Fruit fly (Drosophila melanogaster): ENCODE results near the gene CG5376.

CG5376 gene

dm6 chr3R:22461673-22462585, 26.8 kb downstream of the CG5376 start, which contains the start of the genes Rpn7 and AP-2mu:
Gene Rpn7 (minus strand): TSS chr3R:22462054.
Gene AP-2mu (plus strand): TSS chr3R:22462455.
- no peak for TF ChIP-seq CG14655 (GFP tag; optimal IDR thresholded peaks at IDR 0.05)
- no peak for TF ChIP-seq EcR (GFP tag; optimal IDR thresholded peaks at IDR 0.05)
- TF ChIP-seq CG9948 (tag; optimal IDR thresholded peaks at IDR 0.05): no peak
- no peak for TF ChIP-seq CG17806 (tag; optimal IDR thresholded peaks at IDR 0.05)
- TF ChIP-seq gl (tag; optimal IDR thresholded peaks at IDR 0.05): no peak
- no peak for TF ChIP-seq Pif1A (GFP tag; optimal IDR thresholded peaks at IDR 0.05)
- TF ChIP-seq CG8159 (tag; optimal IDR thresholded peaks at IDR 0.05): no peak
- no peak for TF ChIP-seq fd96Ca (GFP tag; IDR thresholded peaks at IDR 0.05)
- TF ChIP-seq CG12605 (GFP tag; IDR thresholded peaks at IDR 0.05): no peak
- no peak for TF ChIP-seq D1 (tag; optimal IDR thresholded peaks at IDR 0.05)
- TF ChIP-seq CG13204 (GFP tag; optimal IDR thresholded peaks at IDR 0.05): no peak
- TF ChIP-seq CG34367 (tag; optimal IDR thresholded peaks at IDR 0.05): no peak
- TF ChIP-seq CG10348 (GFP tag; IDR thresholded peaks at IDR 0.05): no peak
- no peak for TF ChIP-seq CG32121 (GFP tag; IDR thresholded peaks at IDR 0.05)
- no peak for TF ChIP-seq Pif1B (GFP tag; optimal IDR thresholded peaks at IDR 0.05)
- no peak for TF ChIP-seq CG8301 (tag; optimal IDR thresholded peaks at IDR 0.05)
- no peak for TF ChIP-seq CG4496 (GFP tag; IDR thresholded peaks at IDR 0.05)
- no peak for TF ChIP-seq Ets98B (GFP tag; IDR thresholded peaks at IDR 0.05)
- TF ChIP-seq CG15710 (tag; optimal IDR thresholded peaks at IDR 0.05): no peak
- TF ChIP-seq rn (GFP tag; IDR thresholded peaks at IDR 0.05): no peak

dm6 chr3R:22456007-22456406, 32.7 kb downstream of the CG5376 start:
- TF ChIP-seq CG9948 (tag; optimal IDR thresholded peaks at IDR 0.05): no peak
- no peak for TF ChIP-seq rn (GFP tag; IDR thresholded peaks at IDR 0.05)
- no peak for TF ChIP-seq fd96Ca (GFP tag; IDR thresholded peaks at IDR 0.05)
- no peak for TF ChIP-seq EcR (GFP tag; optimal IDR thresholded peaks at IDR 0.05)
- no peak for TF ChIP-seq Pif1A (GFP tag; optimal IDR thresholded peaks at IDR 0.05)
- no peak for TF ChIP-seq gl (tag; optimal IDR thresholded peaks at IDR 0.05)

- TF ChIP-seq fd96Ca (GFP tag; IDR thresholded peaks at IDR 0.05) (0 out of 3 replicates have a peak, but pooled peaks have one; percentile 16), CG8159 (tag; optimal IDR thresholded peaks at IDR 0.05) (peak; percentile 71), CG17806 (tag; optimal IDR thresholded peaks at IDR 0.05) (peak; percentile 14), rn (GFP tag; IDR thresholded peaks at IDR 0.05) (no peak), Pif1B (GFP tag; optimal IDR thresholded peaks at IDR 0.05) (peak; percentile 17), CG9948 (tag; optimal IDR thresholded peaks at IDR 0.05) (peak; percentile 50), gl (tag; optimal IDR thresholded peaks at IDR 0.05) (no peak), CG34367 (tag; optimal IDR thresholded peaks at IDR 0.05) (peak; percentile 16), CG8301 (tag; optimal IDR thresholded peaks at IDR 0.05) (peak; percentile 41), CG10348 (GFP tag; IDR thresholded peaks at IDR 0.05) (no peak), CG15710 (tag; optimal IDR thresholded peaks at IDR 0.05) (peak; percentile 39), CG14655 (GFP tag; optimal IDR thresholded peaks at IDR 0.05) (no peak)
These were observed 33.3 kb downstream of the CG5376 start for dm6 chr3R:22455335-22455985.

dm6 chr3R:22454397-22455334, 34.1 kb downstream of the CG5376 start:
- TF ChIP-seq CG4496 (GFP tag; IDR thresholded peaks at IDR 0.05) (no peak), CG15710 (tag; optimal IDR thresholded peaks at IDR 0.05) (no peak), CG9948 (tag; optimal IDR thresholded peaks at IDR 0.05) (no peak), D1 (tag; optimal IDR thresholded peaks at IDR 0.05) (no peak), CG32121 (GFP tag; IDR thresholded peaks at IDR 0.05) (no peak), CG17806 (tag; optimal IDR thresholded peaks at IDR 0.05) (no peak), CG8301 (tag; optimal IDR thresholded peaks at IDR 0.05) (no peak), Pif1B (GFP tag; optimal IDR thresholded peaks at IDR 0.05) (no peak), CG12605 (GFP tag; IDR thresholded peaks at IDR 0.05) (no peak)

- no peak for TF ChIP-seq CG17806 (tag; optimal IDR thresholded peaks at IDR 0.05)
- no peak for TF ChIP-seq Snoo (tag; optimal IDR thresholded peaks at IDR 0.05)
- TF ChIP-seq fd96Ca (GFP tag; IDR thresholded peaks at IDR 0.05): no peak
- TF ChIP-seq CG32121 (GFP tag; IDR thresholded peaks at IDR 0.05): no peak
- no peak for TF ChIP-seq CG12605 (GFP tag; IDR thresholded peaks at IDR 0.05)
These were observed 38.8 kb downstream of the CG5376 start for dm6 chr3R:22449871-22450424.

Data from whole organism, pupa.